Fruit fly (Drosophila melanogaster): Measurements from ENCODE around the gene Hcf.
A peak's percentile ranks its signal among the peaks of the same experiment; 100 is the strongest.

Gene Hcf

dm6 chr4:404325-404724 lies 44.6 kb downstream of the Hcf start (continued):
- TF ChIP-seq Blimp-1 (GFP tag; optimal IDR thresholded peaks at IDR 0.05) (no peak), esn (GFP tag; optimal IDR thresholded peaks at IDR 0.05) (peak; percentile 48), Hr4 (GFP tag; optimal IDR thresholded peaks at IDR 0.05) (peak; percentile 2), CG6276 (GFP tag; optimal IDR thresholded peaks at IDR 0.05) (no peak), OdsH (GFP tag; optimal IDR thresholded peaks at IDR 0.05) (peak; percentile 47), net (GFP tag; optimal IDR thresholded peaks at IDR 0.05) (peak; percentile 33), CG32006 (GFP tag; optimal IDR thresholded peaks at IDR 0.05) (no peak), CG10631 (GFP tag; optimal IDR thresholded peaks at IDR 0.05) (no peak), Met (GFP tag; optimal IDR thresholded peaks at IDR 0.05) (peak; percentile 49), CG4318 (GFP tag; optimal IDR thresholded peaks at IDR 0.05) (no peak), fkh (GFP tag; optimal IDR thresholded peaks at IDR 0.05) (peak; percentile 45), Sox14 (GFP tag; optimal IDR thresholded peaks at IDR 0.05) (no peak), fd59A (GFP tag; optimal IDR thresholded peaks at IDR 0.05) (peak; percentile 11), salr (GFP tag; optimal IDR thresholded peaks at IDR 0.05) (no peak), CG8119 (GFP tag; IDR thresholded peaks at IDR 0.05) (no peak), acj6 (GFP tag; optimal IDR thresholded peaks at IDR 0.05) (peak; percentile 33), CG7368 (GFP tag; optimal IDR thresholded peaks at IDR 0.05) (peak; percentile 30), CG31627 (GFP tag; optimal IDR thresholded peaks at IDR 0.05) (no peak), CG6854 (GFP tag; optimal IDR thresholded peaks at IDR 0.05) (no peak), cyc (GFP tag; optimal IDR thresholded peaks at IDR 0.05) (no peak), CG11902 (GFP tag; optimal IDR thresholded peaks at IDR 0.05) (no peak), achi (GFP tag; optimal IDR thresholded peaks at IDR 0.05) (peak; percentile 31), dac (GFP tag; optimal IDR thresholded peaks at IDR 0.05) (no peak), svp (GFP tag) (no peak), Eip78C (GFP tag) (peak; percentile 79)

- no peak for TF ChIP-seq spab (GFP tag; optimal IDR thresholded peaks at IDR 0.05)
- TF ChIP-seq CG6792 (GFP tag; optimal IDR thresholded peaks at IDR 0.05), result no peak
- TF ChIP-seq Eip78C (GFP tag), result peak; percentile 7
- no peak for TF ChIP-seq topi (GFP tag; optimal IDR thresholded peaks at IDR 0.05)
- no peak for TF ChIP-seq CG6808 (GFP tag; optimal IDR thresholded peaks at IDR 0.05)
Observed at dm6 chr4:405225-405624, 45.5 kb downstream of the Hcf start.

dm6 chr4:406330-406729 lies 46.6 kb downstream of the Hcf start:
- TF ChIP-seq CG34406 (GFP tag; optimal IDR thresholded peaks at IDR 0.05), result no peak
- TF ChIP-seq Smox (GFP tag; optimal IDR thresholded peaks at IDR 0.05), result no peak
- no peak for TF ChIP-seq CG8632 (GFP tag; optimal IDR thresholded peaks at IDR 0.05)
- TF ChIP-seq vri (GFP tag; optimal IDR thresholded peaks at IDR 0.05), result no peak
- TF ChIP-seq CG6792 (GFP tag; optimal IDR thresholded peaks at IDR 0.05), result no peak
- TF ChIP-seq Eip78C (GFP tag), result peak; percentile 40

dm6 chr4:406843-407242 lies 47.1 kb downstream of the Hcf start:
- TF ChIP-seq svp (GFP tag) (no peak), OdsH (GFP tag; optimal IDR thresholded peaks at IDR 0.05) (peak; percentile 28), fd59A (GFP tag; optimal IDR thresholded peaks at IDR 0.05) (no peak), fkh (GFP tag; optimal IDR thresholded peaks at IDR 0.05) (peak; percentile 46), CG11762 (GFP tag; optimal IDR thresholded peaks at IDR 0.05; ENCODE audit: insufficient read depth) (no peak), fd85E (GFP tag; optimal IDR thresholded peaks at IDR 0.05) (no peak), CG4318 (GFP tag; optimal IDR thresholded peaks at IDR 0.05) (no peak), CG6808 (GFP tag; optimal IDR thresholded peaks at IDR 0.05) (no peak), CG11294 (GFP tag; IDR thresholded peaks at IDR 0.05) (no peak), achi (GFP tag; optimal IDR thresholded peaks at IDR 0.05) (no peak), Eip75B (GFP tag; optimal IDR thresholded peaks at IDR 0.05) (peak; percentile 32), CG6854 (GFP tag; optimal IDR thresholded peaks at IDR 0.05) (no peak), Sox15 (GFP tag; optimal IDR thresholded peaks at IDR 0.05) (no peak), CG10631 (GFP tag; optimal IDR thresholded peaks at IDR 0.05) (no peak), CG6792 (GFP tag; optimal IDR thresholded peaks at IDR 0.05) (no peak), acj6 (GFP tag; optimal IDR thresholded peaks at IDR 0.05) (peak; percentile 17), spab (GFP tag; optimal IDR thresholded peaks at IDR 0.05) (no peak), lz (GFP tag; optimal IDR thresholded peaks at IDR 0.05) (peak; percentile 49), Smox (GFP tag; optimal IDR thresholded peaks at IDR 0.05) (no peak), CG16779 (tag; optimal IDR thresholded peaks at IDR 0.05) (no peak), Sox102F (GFP tag; optimal IDR thresholded peaks at IDR 0.05) (no peak), CG7368 (GFP tag; optimal IDR thresholded peaks at IDR 0.05) (no peak), CG3919 (GFP tag; optimal IDR thresholded peaks at IDR 0.05) (no peak), CG6163 (GFP tag; IDR thresholded peaks at IDR 0.05) (no peak), CG11902 (GFP tag; optimal IDR thresholded peaks at IDR 0.05) (no peak), CG34406 (GFP tag; optimal IDR thresholded peaks at IDR 0.05) (no peak), CG1621 (tag; optimal IDR thresholded peaks at IDR 0.05) (no peak), CG15336 (GFP tag; IDR thresholded peaks at IDR 0.05) (no peak), Ets96B (tag; optimal IDR thresholded peaks at IDR 0.05) (no peak)

All from whole organism, prepupa.